Fruit fly (Drosophila melanogaster): Measurements from ENCODE around the gene Pi4KIIalpha.

DNA sequence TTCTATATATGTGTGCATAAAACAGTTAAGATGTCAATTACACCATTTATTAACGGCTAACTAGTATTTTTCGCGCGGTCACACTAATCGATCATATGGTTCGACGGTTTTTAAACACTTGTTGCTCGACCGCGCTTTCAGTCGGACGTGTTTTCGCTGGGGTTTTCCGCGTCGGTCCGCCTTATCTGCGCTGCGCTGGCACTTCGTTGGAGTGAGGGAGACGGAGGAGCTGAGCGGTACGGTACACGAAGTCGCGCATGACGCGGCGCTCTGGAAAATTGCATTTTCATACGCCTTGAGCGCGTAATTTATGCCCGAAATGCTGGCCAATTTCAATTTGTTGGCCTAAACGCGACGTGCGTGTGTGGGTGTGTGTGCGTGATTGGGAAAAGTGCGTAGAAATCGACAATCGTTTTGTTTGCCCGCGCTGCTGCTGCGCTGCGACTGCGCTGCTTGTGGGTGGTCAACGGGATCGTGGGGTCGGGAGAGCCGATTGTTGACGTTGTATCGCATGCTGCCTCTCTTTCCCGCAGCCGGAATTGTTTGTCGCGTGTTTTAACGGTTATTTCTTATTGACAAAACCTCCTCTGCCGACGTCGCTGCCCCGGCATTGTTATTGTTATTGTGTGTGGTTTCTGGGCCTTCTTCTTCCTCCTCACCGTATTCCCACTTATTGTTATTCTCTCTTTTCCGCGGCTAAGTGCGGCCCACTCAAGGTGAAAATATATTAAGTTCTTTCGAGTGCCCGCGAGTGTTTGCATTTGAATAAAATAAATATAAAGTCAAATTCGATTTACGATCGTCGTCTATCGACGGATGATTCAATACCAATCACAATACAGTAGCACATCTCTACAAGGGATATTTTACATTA, 46.2 kb downstream of the Pi4KIIalpha start, which contains the start of gene Itpr:
- no peak for TF ChIP-seq CG9948 (tag; optimal IDR thresholded peaks at IDR 0.05)
- no peak for TF ChIP-seq D1 (tag; optimal IDR thresholded peaks at IDR 0.05)
- peak; percentile 28; the same call in 1 of the 2 replicates for TF ChIP-seq Ets98B (GFP tag; IDR thresholded peaks at IDR 0.05)
- no peak for TF ChIP-seq CG8301 (tag; optimal IDR thresholded peaks at IDR 0.05)
- TF ChIP-seq Pif1B (GFP tag; optimal IDR thresholded peaks at IDR 0.05): no peak
- peak; percentile 49; the same call in 2 of the 3 replicates for TF ChIP-seq CG4496 (GFP tag; IDR thresholded peaks at IDR 0.05)
- TF ChIP-seq CG17806 (tag; optimal IDR thresholded peaks at IDR 0.05): no peak
- TF ChIP-seq CG34367 (tag; optimal IDR thresholded peaks at IDR 0.05): no peak
- TF ChIP-seq fd96Ca (GFP tag; IDR thresholded peaks at IDR 0.05): peak; percentile 32; the same call in 1 of the 3 replicates
- no peak for TF ChIP-seq CG8159 (tag; optimal IDR thresholded peaks at IDR 0.05)
